Worm (Caenorhabditis elegans) whole organism, L4/young adult: Measurements from ENCODE around the gene col-130.

Experiments
- W03F9.2 ChIP-seq: fragments of 150-350 bp; optimal IDR thresholded peaks from 2 replicates; lab custom pipeline; 2014; ENCODE audit warnings: missing biosample characterization, missing genetic modification characterization
- dao-5 ChIP-seq: sonication (generic microtip); optimal IDR thresholded peaks from 2 replicates; lab custom pipeline; 2016; ENCODE audit warnings: missing genotype, missing genetic modification characterization, moderate library complexity, missing compliant biosample characterization
- him-1 ChIP-seq: sonication (generic microtip); optimal IDR thresholded peaks from 2 replicates; lab custom pipeline; 2016; ENCODE audit warnings: missing genotype, missing genetic modification reagents, missing genetic modification characterization, missing compliant biosample characterization

Gene col-130

ce11 chrIV:12438359-12438758 is 10.0 kb upstream of the col-130 start, which contains the start of gene clec-185:
Gene clec-185 (plus strand): TSS chrIV:12438659.
- TF ChIP-seq him-1 (tag; lab: Kevin White, UChicago) (no peak), dao-5 (tag; lab: Kevin White, UChicago) (no peak)

- TF ChIP-seq dao-5 (tag; lab: Kevin White, UChicago) (no peak), W03F9.2 (tag; lab: Kevin White, UChicago) (no peak), him-1 (tag; lab: Kevin White, UChicago) (no peak)
Measured at ce11 chrIV:12435442-12435841, 7.1 kb upstream of the col-130 start, which contains the start of gene irg-4. Gene irg-4 (plus strand): TSS chrIV:12435833.

ce11 chrIV:12432340-12432739 is 4.0 kb upstream of the col-130 start, which contains the start of gene clec-184:
Gene clec-184 (plus strand): TSS chrIV:12432640.
- TF ChIP-seq W03F9.2 (tag; lab: Kevin White, UChicago) (no peak), him-1 (tag; lab: Kevin White, UChicago) (no peak), dao-5 (tag; lab: Kevin White, UChicago) (no peak)

- TF ChIP-seq W03F9.2 (tag; lab: Kevin White, UChicago) (no peak), him-1 (tag; lab: Kevin White, UChicago) (no peak), dao-5 (tag; lab: Kevin White, UChicago) (no peak)
Measured at ce11 chrIV:12431755-12432154, 3.4 kb upstream of the col-130 start.

- no peak for TF ChIP-seq W03F9.2 (tag; lab: Kevin White, UChicago)
- TF ChIP-seq him-1 (tag; lab: Kevin White, UChicago): no peak
- no peak for TF ChIP-seq dao-5 (tag; lab: Kevin White, UChicago)
Measured at ce11 chrIV:12429504-12429903, 1.2 kb upstream of the col-130 start.

- TF ChIP-seq dao-5 (tag; lab: Kevin White, UChicago) (no peak), W03F9.2 (tag; lab: Kevin White, UChicago) (no peak), him-1 (tag; lab: Kevin White, UChicago) (no peak)
Measured at ce11 chrIV:12427687-12428284, 530 bp downstream of the col-130 start.

ce11 chrIV:12425595-12425994 is 2.7 kb downstream of the col-130 start:
- TF ChIP-seq him-1 (tag; lab: Kevin White, UChicago): no peak
- TF ChIP-seq W03F9.2 (tag; lab: Kevin White, UChicago): no peak

- TF ChIP-seq him-1 (tag; lab: Kevin White, UChicago): no peak
Measured at ce11 chrIV:12420455-12420854, 7.9 kb downstream of the col-130 start, which contains the start of gene ugt-65. Gene ugt-65 (plus strand): TSS chrIV:12420683.

ce11 chrIV:12419291-12419690 is 9.0 kb downstream of the col-130 start:
- TF ChIP-seq W03F9.2 (tag; lab: Kevin White, UChicago) (no peak), dao-5 (tag; lab: Kevin White, UChicago) (no peak), him-1 (tag; lab: Kevin White, UChicago) (no peak)

ce11 chrIV:12417536-12418195 is 10.7 kb downstream of the col-130 start, which contains the start of gene F08G5.3:
Gene F08G5.3 (minus strand): TSS chrIV:12417586.
- TF ChIP-seq dao-5 (tag; lab: Kevin White, UChicago) (peak; percentile 36), W03F9.2 (tag; lab: Kevin White, UChicago) (no peak), him-1 (tag; lab: Kevin White, UChicago) (peak; percentile 52)

- TF ChIP-seq dao-5 (tag; lab: Kevin White, UChicago): no peak
- TF ChIP-seq him-1 (tag; lab: Kevin White, UChicago): no peak
- no peak for TF ChIP-seq W03F9.2 (tag; lab: Kevin White, UChicago)
Measured at ce11 chrIV:12416629-12417404, 11.5 kb downstream of the col-130 start.

ce11 chrIV:12414601-12415000 is 13.7 kb downstream of the col-130 start:
- TF ChIP-seq W03F9.2 (tag; lab: Kevin White, UChicago) (no peak), dao-5 (tag; lab: Kevin White, UChicago) (no peak), him-1 (tag; lab: Kevin White, UChicago) (no peak)

- no peak for TF ChIP-seq dao-5 (tag; lab: Kevin White, UChicago)
- TF ChIP-seq W03F9.2 (tag; lab: Kevin White, UChicago): no peak
- TF ChIP-seq him-1 (tag; lab: Kevin White, UChicago): no peak
Measured at ce11 chrIV:12410167-12410566, 18.1 kb downstream of the col-130 start, which contains the start of gene acl-13. Gene acl-13 (plus strand): TSS chrIV:12410467.
